Fruit fly (Drosophila melanogaster) Kc167 (cell line): ENCODE data around the gene Mrtf.

Experiments
- Myc ChIP-seq: fragments of >200 bp; optimal IDR thresholded peaks from 2 replicates; lab custom pipeline; 2017; ENCODE audit warnings: missing external identifiers
- Sin3A ChIP-seq: fragments of >200 bp; optimal IDR thresholded peaks from 2 replicates; lab custom pipeline; 2018; ENCODE audit warnings: missing external identifiers
- h ChIP-seq: fragments of >200 bp; optimal IDR thresholded peaks from 3 replicates; lab custom pipeline; 2018; ENCODE audit warnings: missing external identifiers
- insv ChIP-seq: fragments of >200 bp; optimal IDR thresholded peaks from 3 replicates; lab custom pipeline; 2018; ENCODE audit warnings: missing external identifiers
- psq ChIP-seq: fragments of >200 bp; optimal IDR thresholded peaks from 2 replicates; lab custom pipeline; 2017; ENCODE audit warnings: missing external identifiers
- ttk ChIP-seq: sonication (Bioruptor generic); optimal IDR thresholded peaks from 2 replicates; lab custom pipeline; 2017; ENCODE audit warnings: missing external identifiers

Gene Mrtf

dm6 chr3L:2748359-2748758 lies 18.0 kb downstream of the Mrtf start:
- TF ChIP-seq h (no peak), Sin3A (lab: Kevin White, UChicago) (no peak), Myc (lab: Kevin White, UChicago) (no peak), insv (lab: Kevin White, UChicago) (no peak), psq (lab: Kevin White, UChicago) (no peak), ttk (no peak)

dm6 chr3L:2745698-2746410 lies 20.5 kb downstream of the Mrtf start:
- no peak for TF ChIP-seq psq (lab: Kevin White, UChicago)
- no peak for TF ChIP-seq ttk
- no peak for TF ChIP-seq Sin3A (lab: Kevin White, UChicago)
- TF ChIP-seq h, result no peak
- TF ChIP-seq insv (lab: Kevin White, UChicago), result no peak
- TF ChIP-seq Myc (lab: Kevin White, UChicago), result no peak

DNA sequence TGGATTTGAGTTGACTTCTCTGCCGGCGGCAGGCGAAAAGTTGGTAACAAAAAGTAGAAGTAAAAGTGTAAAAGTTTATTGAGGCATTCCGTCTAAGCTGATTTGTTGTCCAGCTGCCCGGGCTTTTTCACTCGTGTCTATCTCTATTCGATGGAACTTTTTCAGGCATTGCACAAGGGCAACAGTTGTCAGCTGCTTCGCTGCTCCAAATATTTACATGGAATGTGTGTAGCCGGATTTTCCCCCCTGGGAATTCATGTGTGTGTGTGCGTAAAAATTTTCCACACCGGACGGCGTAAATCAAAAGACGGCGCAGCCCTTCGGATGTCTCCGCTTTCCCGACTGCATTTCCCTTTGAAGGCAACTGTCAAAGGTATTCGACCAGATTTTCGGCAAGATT lies 21.4 kb downstream of the Mrtf start:
- TF ChIP-seq psq (lab: Kevin White, UChicago) (no peak), Sin3A (lab: Kevin White, UChicago) (no peak), insv (lab: Kevin White, UChicago) (no peak)

DNA sequence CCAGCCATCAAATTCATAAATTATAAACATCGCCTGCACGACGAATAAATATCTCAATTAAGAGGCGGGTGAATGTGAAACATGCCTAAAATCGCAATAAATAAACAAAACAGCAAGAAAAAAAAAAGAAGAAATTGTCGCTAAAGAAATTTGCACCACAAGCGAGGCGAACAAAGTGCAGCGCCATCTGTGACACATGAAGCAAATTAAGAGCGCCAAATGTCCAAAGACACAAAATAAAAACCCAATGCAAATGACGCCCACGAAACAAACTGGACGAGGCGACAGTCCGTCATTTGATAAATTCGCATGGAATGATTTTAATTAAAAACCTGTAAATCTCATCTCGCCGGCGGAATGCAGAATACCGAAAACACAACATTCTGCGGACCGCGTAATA lies 22.6 kb downstream of the Mrtf start:
- TF ChIP-seq psq (lab: Kevin White, UChicago), result no peak
- no peak for TF ChIP-seq Myc (lab: Kevin White, UChicago)
- no peak for TF ChIP-seq insv (lab: Kevin White, UChicago)
- TF ChIP-seq ttk, result no peak
- TF ChIP-seq h, result no peak

DNA sequence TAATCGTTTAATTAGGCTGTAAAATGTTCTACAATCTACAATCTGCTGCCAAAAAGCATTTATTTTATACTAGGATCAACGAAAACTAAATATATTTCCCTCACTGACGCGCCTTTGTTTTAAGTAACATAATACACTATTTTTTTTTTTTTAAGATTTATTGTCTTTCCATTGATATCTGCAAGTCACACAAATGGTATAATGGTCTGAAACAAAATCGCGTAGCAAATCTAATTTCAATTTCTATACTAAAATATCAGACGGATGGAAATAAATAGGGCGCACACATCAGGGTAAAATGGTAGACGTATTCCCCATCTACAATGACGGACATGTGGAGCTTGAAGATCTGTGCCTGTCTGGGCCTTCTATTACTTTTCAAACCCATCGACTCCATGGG lies 26.9 kb downstream of the Mrtf start, which contains the start of gene Acp62F:
Gene Acp62F (plus strand): TSS at position 301 of the 400 bp plus-strand sequence.
- TF ChIP-seq insv (lab: Kevin White, UChicago) (no peak), ttk (no peak), psq (lab: Kevin White, UChicago) (no peak), h (no peak), Sin3A (lab: Kevin White, UChicago) (no peak), Myc (lab: Kevin White, UChicago) (no peak)

- TF ChIP-seq Sin3A (lab: Kevin White, UChicago) (no peak), ttk (no peak), h (no peak), insv (lab: Kevin White, UChicago) (no peak)
Measured at dm6 chr3L:2734363-2735160, 31.8 kb downstream of the Mrtf start.

dm6 chr3L:2733208-2733607 lies 33.1 kb downstream of the Mrtf start:
- TF ChIP-seq ttk, result no peak
- no peak for TF ChIP-seq Sin3A (lab: Kevin White, UChicago)
- no peak for TF ChIP-seq psq (lab: Kevin White, UChicago)
- TF ChIP-seq Myc (lab: Kevin White, UChicago), result no peak
- no peak for TF ChIP-seq insv (lab: Kevin White, UChicago)
- no peak for TF ChIP-seq h

dm6 chr3L:2730911-2731310 lies 35.4 kb downstream of the Mrtf start:
- TF ChIP-seq Sin3A (lab: Kevin White, UChicago), result no peak
- TF ChIP-seq ttk, result no peak
- no peak for TF ChIP-seq psq (lab: Kevin White, UChicago)
- no peak for TF ChIP-seq Myc (lab: Kevin White, UChicago)
- no peak for TF ChIP-seq h
- no peak for TF ChIP-seq insv (lab: Kevin White, UChicago)

dm6 chr3L:2727023-2727422 lies 39.3 kb downstream of the Mrtf start:
- TF ChIP-seq psq (lab: Kevin White, UChicago) (no peak), Sin3A (lab: Kevin White, UChicago) (no peak), ttk (no peak)

dm6 chr3L:2712598-2713216 lies 53.6 kb downstream of the Mrtf start:
- TF ChIP-seq psq (lab: Kevin White, UChicago), result no peak
- TF ChIP-seq Sin3A (lab: Kevin White, UChicago), result no peak
- TF ChIP-seq insv (lab: Kevin White, UChicago), result no peak
- no peak for TF ChIP-seq h
- TF ChIP-seq ttk, result no peak
- TF ChIP-seq Myc (lab: Kevin White, UChicago), result no peak

dm6 chr3L:2711462-2712040 lies 54.8 kb downstream of the Mrtf start, which contains the start of gene Fife:
TSS of gene Fife (minus strand) at chr3L:2711690.
- no peak for TF ChIP-seq ttk
- TF ChIP-seq insv (lab: Kevin White, UChicago), result no peak
- no peak for TF ChIP-seq Myc (lab: Kevin White, UChicago)
- no peak for TF ChIP-seq h
- no peak for TF ChIP-seq Sin3A (lab: Kevin White, UChicago)
- TF ChIP-seq psq (lab: Kevin White, UChicago), result no peak

DNA sequence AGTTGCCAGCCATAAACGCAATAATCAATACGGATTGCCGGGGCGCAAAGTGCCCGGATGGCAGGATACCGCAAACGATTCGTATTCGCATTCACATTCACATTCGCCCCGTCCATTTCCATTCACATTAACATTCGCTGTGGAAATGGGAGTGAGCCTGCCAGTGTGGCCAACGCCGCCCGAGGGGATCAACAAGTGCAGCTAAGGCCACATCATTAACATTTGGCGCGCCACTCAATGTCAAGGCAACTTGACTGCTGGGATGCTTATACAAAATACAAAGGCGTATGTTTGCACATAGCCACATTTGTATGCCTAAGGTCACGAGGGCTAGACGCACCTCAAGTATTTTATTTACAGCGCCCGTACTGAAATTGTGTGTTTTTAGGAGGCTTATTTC lies 63.9 kb downstream of the Mrtf start:
- TF ChIP-seq h, result no peak
- TF ChIP-seq Sin3A (lab: Kevin White, UChicago), result no peak
- no peak for TF ChIP-seq psq (lab: Kevin White, UChicago)
- TF ChIP-seq Myc (lab: Kevin White, UChicago), result no peak
- TF ChIP-seq ttk, result no peak
- no peak for TF ChIP-seq insv (lab: Kevin White, UChicago)
